Fruit fly (Drosophila melanogaster) whole organism: ENCODE results near the gene Drsl1.

Experiments
- CG8478 ChIP-seq: fragments of >200 bp; optimal IDR thresholded peaks from 2 replicates; lab custom pipeline; 2018; ENCODE audit warnings: inconsistent platforms
- Dll ChIP-seq: fragments of >200 bp; optimal IDR thresholded peaks from 2 replicates; lab custom pipeline; 2017
- EcR ChIP-seq, 2 experiments: fragments of >200 bp; optimal IDR thresholded peaks; 2 replicates each; lab custom pipeline; 2017; ENCODE audit warnings: missing biosample characterization in 2 of 2, missing genetic modification characterization in 2 of 2, missing genetic modification reagents in 2 of 2
- pan ChIP-seq: fragments of >200 bp; optimal IDR thresholded peaks from 2 replicates; lab custom pipeline; 2017
- usp ChIP-seq: fragments of >200 bp; optimal IDR thresholded peaks from 2 replicates; lab custom pipeline; 2017; ENCODE audit warnings: missing biosample characterization, missing genetic modification characterization, mixed read lengths

DNA sequence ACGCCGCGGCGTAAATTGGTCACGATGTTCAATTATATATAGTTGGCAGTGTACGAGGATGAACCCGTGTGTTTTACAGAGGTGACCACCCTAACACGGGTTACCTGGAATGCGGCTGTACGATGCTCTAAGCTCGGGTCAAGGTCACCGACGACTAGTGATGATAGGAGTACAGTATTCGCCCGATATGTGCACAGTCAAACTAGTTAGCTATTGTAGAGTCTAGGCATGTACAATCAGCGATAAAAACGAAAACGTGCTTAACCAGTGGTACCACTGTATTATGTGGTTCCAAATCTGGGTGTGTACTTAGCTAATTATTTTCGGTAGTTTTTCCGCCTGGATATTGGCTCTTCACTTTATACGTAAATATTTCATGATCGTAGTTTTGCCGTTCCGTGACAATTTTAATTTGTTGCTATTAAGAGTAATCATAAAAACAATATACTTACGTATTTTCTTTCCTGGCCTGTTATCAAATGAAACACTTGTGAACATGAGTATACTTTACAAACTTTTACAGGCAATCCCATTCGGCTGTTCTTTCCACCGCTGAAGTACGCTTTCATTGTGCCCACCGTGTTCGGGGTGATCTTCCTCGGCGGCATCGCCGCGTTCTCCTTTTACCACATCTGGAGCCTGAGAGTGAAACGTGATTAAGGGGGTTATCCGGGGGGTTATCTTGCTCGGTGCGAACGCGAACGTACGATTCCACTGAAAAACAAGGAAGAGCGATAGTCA is 15.4 kb downstream of the Drsl1 start:
- no peak for TF ChIP-seq Dll (lab: Kevin White, UChicago)
- no peak for TF ChIP-seq usp (GFP tag; lab: Kevin White, UChicago)
- no peak for TF ChIP-seq pan (lab: Kevin White, UChicago)
- TF ChIP-seq CG8478 (lab: Kevin White, UChicago): no peak
- TF ChIP-seq EcR (GFP tag; optimal IDR thresholded peaks at IDR 0.05; lab: Kevin White, UChicago): no peak
